Fruit fly (Drosophila melanogaster): ENCODE data around the gene Scsalpha1.

The Scsalpha1 gene

dm6 chr3L:3818566-3819325 lies 4.7 kb downstream of the Scsalpha1 start, which contains the start of gene enc (continued):
- TF ChIP-seq Usf (GFP tag; optimal IDR thresholded peaks at IDR 0.05): no peak
- no peak for TF ChIP-seq CG31388 (GFP tag; optimal IDR thresholded peaks at IDR 0.05)
- no peak for TF ChIP-seq CG11560 (tag; IDR thresholded peaks at IDR 0.05)
- TF ChIP-seq CG3847 (GFP tag; IDR thresholded peaks at IDR 0.05): peak; percentile 39; the same call in 1 of the 2 replicates
- TF ChIP-seq Dfd (GFP tag; optimal IDR thresholded peaks at IDR 0.05): no peak
- TF ChIP-seq HmgZ (tag; optimal IDR thresholded peaks at IDR 0.05): peak; percentile 37
- no peak for TF ChIP-seq odd (GFP tag; optimal IDR thresholded peaks at IDR 0.05)
- peak; percentile 94 for TF ChIP-seq BEAF-32 (GFP tag; optimal IDR thresholded peaks at IDR 0.05)
- no peak for TF ChIP-seq pb (GFP tag; optimal IDR thresholded peaks at IDR 0.05)
- peak; percentile 17 for TF ChIP-seq gfzf (GFP tag; optimal IDR thresholded peaks at IDR 0.05)
- TF ChIP-seq Meics (GFP tag; optimal IDR thresholded peaks at IDR 0.05): no peak
- TF ChIP-seq Poxn (GFP tag; IDR thresholded peaks at IDR 0.05): no peak
- no peak for TF ChIP-seq CG3281 (GFP tag; optimal IDR thresholded peaks at IDR 0.05)
- no peak for TF ChIP-seq fd64A (GFP tag; optimal IDR thresholded peaks at IDR 0.05)
- no peak for TF ChIP-seq CG4730 (GFP tag; IDR thresholded peaks at IDR 0.05)
- TF ChIP-seq CG9817 (tag; optimal IDR thresholded peaks at IDR 0.05): no peak
- TF ChIP-seq CG7372 (GFP tag; IDR thresholded peaks at IDR 0.05): no peak
- no peak for TF ChIP-seq Mes4 (GFP tag; optimal IDR thresholded peaks at IDR 0.05)
- no peak for TF ChIP-seq eve (GFP tag; optimal IDR thresholded peaks at IDR 0.05)
- no peak for TF ChIP-seq Deaf1 (tag; optimal IDR thresholded peaks at IDR 0.05)
- no peak for TF ChIP-seq shn (GFP tag; optimal IDR thresholded peaks at IDR 0.05)
- TF ChIP-seq CG15601 (tag; optimal IDR thresholded peaks at IDR 0.05): peak; percentile 12
- no peak for TF ChIP-seq CG6854 (GFP tag; optimal IDR thresholded peaks at IDR 0.05)
- TF ChIP-seq kni (GFP tag; optimal IDR thresholded peaks at IDR 0.05): peak; percentile 47
- TF ChIP-seq CG11093 (GFP tag; IDR thresholded peaks at IDR 0.05): no peak
- no peak for TF ChIP-seq tup (GFP tag; optimal IDR thresholded peaks at IDR 0.05)
- no peak for TF ChIP-seq CG1024 (GFP tag; IDR thresholded peaks at IDR 0.05)
- TF ChIP-seq ftz-f1 (GFP tag; optimal IDR thresholded peaks at IDR 0.05): no peak
- TF ChIP-seq CG4424 (GFP tag; optimal IDR thresholded peaks at IDR 0.05): no peak
- TF ChIP-seq slbo (GFP tag; IDR thresholded peaks at IDR 0.05): no peak
- TF ChIP-seq Oli (tag; optimal IDR thresholded peaks at IDR 0.05): no peak
- peak; percentile 92 for TF ChIP-seq stwl (tag; optimal IDR thresholded peaks at IDR 0.05)
- TF ChIP-seq CG8765 (GFP tag; IDR thresholded peaks at IDR 0.05): no peak
- TF ChIP-seq CG14441 (GFP tag; IDR thresholded peaks at IDR 0.05): no peak
- TF ChIP-seq cad (GFP tag; optimal IDR thresholded peaks at IDR 0.05): no peak
- TF ChIP-seq CG4360 (GFP tag; IDR thresholded peaks at IDR 0.05): peak; percentile 77
- no peak for TF ChIP-seq fd3F (GFP tag; optimal IDR thresholded peaks at IDR 0.05)
- no peak for TF ChIP-seq klu (GFP tag; IDR thresholded peaks at IDR 0.05)
- TF ChIP-seq Sry-δ (GFP tag; optimal IDR thresholded peaks at IDR 0.05): peak; percentile 95
- peak; percentile 42; the same call in 1 of the 2 replicates for TF ChIP-seq Rfx (GFP tag; IDR thresholded peaks at IDR 0.05)
- no peak for TF ChIP-seq peb (GFP tag; IDR thresholded peaks at IDR 0.05)
- no peak for TF ChIP-seq fd102C (GFP tag; optimal IDR thresholded peaks at IDR 0.05)
- no peak for TF ChIP-seq CG6254 (GFP tag; optimal IDR thresholded peaks at IDR 0.05)
- TF ChIP-seq CkIIα-i1 (GFP tag; IDR thresholded peaks at IDR 0.05): no peak
- no peak for TF ChIP-seq sd (tag; optimal IDR thresholded peaks at IDR 0.05)
- TF ChIP-seq CG7745 (tag; optimal IDR thresholded peaks at IDR 0.05): no peak
- TF ChIP-seq CG17385 (GFP tag; optimal IDR thresholded peaks at IDR 0.05): no peak
- peak; percentile 21 for TF ChIP-seq lilli (GFP tag; optimal IDR thresholded peaks at IDR 0.05)
- TF ChIP-seq CG10366 (GFP tag; IDR thresholded peaks at IDR 0.05): no peak
- TF ChIP-seq CG6689 (GFP tag; IDR thresholded peaks at IDR 0.05): no peak
- no peak for TF ChIP-seq CG11247 (GFP tag; IDR thresholded peaks at IDR 0.05)

Data from whole organism, embryonic.